Worm (Caenorhabditis elegans) whole organism, late embryonic: Measurements from ENCODE around the gene Y51B9A.9.

Experiments
- K09A11.1 ChIP-seq: sonication (generic microtip); optimal IDR thresholded peaks from 2 replicates; lab custom pipeline; 2017; ENCODE audit warnings: antibody characterized with exemption, mild to moderate bottlenecking, missing genetic modification characterization, missing compliant biosample characterization; ENCODE audit not compliant: insufficient read depth
- ama-1 ChIP-seq: fragments of 150-350 bp; optimal IDR thresholded peaks from 2 replicates; lab custom pipeline; 2014
- ets-4 ChIP-seq: sonication (generic microtip); optimal IDR thresholded peaks from 2 replicates; lab custom pipeline; 2016; ENCODE audit warnings: missing genetic modification characterization, missing compliant biosample characterization
- nhr-11 ChIP-seq: fragments of 150-350 bp; optimal IDR thresholded peaks from 2 replicates; lab custom pipeline; 2014; ENCODE audit warnings: missing biosample characterization, missing genetic modification characterization
- ztf-16 ChIP-seq: sonication (generic microtip); optimal IDR thresholded peaks from 2 replicates; lab custom pipeline; 2017; ENCODE audit warnings: missing genetic modification characterization, missing compliant biosample characterization

- no peak for TF ChIP-seq K09A11.1
- TF ChIP-seq nhr-11 (tag; lab: Kevin White, UChicago): no peak
- TF ChIP-seq ztf-16 (tag; lab: Kevin White, UChicago): no peak
- no peak for TF ChIP-seq ets-4 (tag; lab: Kevin White, UChicago)
- TF ChIP-seq ama-1 (lab: Kevin White, UChicago): no peak
Observed at ce11 chrII:9407469-9407868, 10.1 kb upstream of the Y51B9A.9 start, which contains the start of gene arrd-2.
